Worm (Caenorhabditis elegans): Measurements from ENCODE around the gene cyp-33D3.

DNA sequence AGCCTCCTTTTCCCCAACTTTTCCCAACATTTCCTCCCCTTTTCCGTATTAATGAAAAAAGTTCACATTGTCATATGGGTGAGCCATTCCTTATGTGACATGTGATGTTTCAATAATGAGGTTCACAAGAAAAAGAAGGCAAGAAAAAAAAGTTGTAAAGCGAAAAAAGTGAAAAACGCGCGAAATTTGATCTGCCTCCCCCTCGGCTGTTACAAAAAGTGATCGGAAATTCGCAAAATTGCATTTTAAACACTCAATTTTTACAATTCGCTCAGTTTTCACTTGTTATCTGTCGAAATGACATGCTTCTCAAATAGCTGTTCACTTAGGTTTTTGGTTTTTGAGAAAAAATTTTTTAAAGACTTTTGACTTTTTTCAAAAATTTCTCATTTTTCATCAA, 15.5 kb downstream of the cyp-33D3 start:
- TF ChIP-seq ces-1 (GFP tag; optimal IDR thresholded peaks at IDR 0.05) (no peak), ztf-11 (tag; optimal IDR thresholded peaks at IDR 0.05) (no peak), skn-1 (tag; optimal IDR thresholded peaks at IDR 0.05) (no peak)
